Fruit fly (Drosophila melanogaster) Kc167 (cell line): ENCODE results near the gene CG33189.

Source experiments
- Myc ChIP-seq: fragments of >200 bp; optimal IDR thresholded peaks from 2 replicates; lab custom pipeline; 2017; ENCODE audit warnings: missing external identifiers
- Sin3A ChIP-seq: fragments of >200 bp; optimal IDR thresholded peaks from 2 replicates; lab custom pipeline; 2018; ENCODE audit warnings: missing external identifiers
- insv ChIP-seq: fragments of >200 bp; optimal IDR thresholded peaks from 3 replicates; lab custom pipeline; 2018; ENCODE audit warnings: missing external identifiers
- psq ChIP-seq: fragments of >200 bp; optimal IDR thresholded peaks from 2 replicates; lab custom pipeline; 2017; ENCODE audit warnings: missing external identifiers
- ttk ChIP-seq: sonication (Bioruptor generic); optimal IDR thresholded peaks from 2 replicates; lab custom pipeline; 2017; ENCODE audit warnings: missing external identifiers

- TF ChIP-seq Sin3A (lab: Kevin White, UChicago) (no peak), ttk (lab: Kevin White, UChicago) (no peak), insv (no peak), Myc (lab: Kevin White, UChicago) (no peak), psq (no peak)
Observed at dm6 chr3R:8779823-8780222, 766 bp downstream of the CG33189 start, which contains the start of gene CG33191.
